Fruit fly (Drosophila melanogaster) whole organism, embryonic: Measurements from ENCODE around the gene NimC2.

Experiments used
- CG17328 ChIP-seq: fragments of 200-800 bp; sonication (Bioruptor generic); IDR thresholded peaks from 2 replicates; pipeline ENCODE4 v1.3.6; 2022; ENCODE audit warnings: missing biosample characterization, missing genetic modification characterization
- CG17361 ChIP-seq: fragments of 200-800 bp; sonication (Bioruptor generic); IDR thresholded peaks from 3 replicates; pipeline ENCODE4 v1.3.6; 2022; ENCODE audit warnings: missing biosample characterization, missing genetic modification characterization
- CG4360 ChIP-seq: fragments of 200-800 bp; sonication (Bioruptor generic); IDR thresholded peaks from 2 replicates; pipeline ENCODE4 v1.3.6; 2022; ENCODE audit warnings: missing biosample characterization, missing genetic modification characterization
- CrebB ChIP-seq: fragments of 200-800 bp; sonication (Bioruptor generic); optimal IDR thresholded peaks from 3 replicates; lab custom pipeline; 2018; ENCODE audit warnings: missing biosample characterization, mild to moderate bottlenecking, missing genetic modification characterization
- Dip2 ChIP-seq: fragments of 200-800 bp; sonication (Bioruptor generic); IDR thresholded peaks from 2 replicates; pipeline ENCODE4 v1.3.6; 2022; ENCODE audit warnings: missing biosample characterization, missing genetic modification characterization
- HmgD ChIP-seq: fragments of 200-800 bp; sonication (Bioruptor generic); optimal IDR thresholded peaks from 3 replicates; lab custom pipeline; 2016; ENCODE audit warnings: missing biosample characterization, missing genetic modification characterization
- oc ChIP-seq: fragments of 200-800 bp; sonication (Bioruptor generic); optimal IDR thresholded peaks from 2 replicates; lab custom pipeline; 2018; ENCODE audit warnings: missing biosample characterization, mild to moderate bottlenecking, missing genetic modification characterization, moderate library complexity
- trh ChIP-seq: fragments of 200-800 bp; sonication (Bioruptor generic); optimal IDR thresholded peaks from 2 replicates; lab custom pipeline; 2016; ENCODE audit warnings: missing biosample characterization, missing genetic modification characterization

Gene NimC2

dm6 chr2L:14029235-14029634 is 49.3 kb downstream of the NimC2 start (continued):
- TF ChIP-seq CG4360 = no peak

DNA sequence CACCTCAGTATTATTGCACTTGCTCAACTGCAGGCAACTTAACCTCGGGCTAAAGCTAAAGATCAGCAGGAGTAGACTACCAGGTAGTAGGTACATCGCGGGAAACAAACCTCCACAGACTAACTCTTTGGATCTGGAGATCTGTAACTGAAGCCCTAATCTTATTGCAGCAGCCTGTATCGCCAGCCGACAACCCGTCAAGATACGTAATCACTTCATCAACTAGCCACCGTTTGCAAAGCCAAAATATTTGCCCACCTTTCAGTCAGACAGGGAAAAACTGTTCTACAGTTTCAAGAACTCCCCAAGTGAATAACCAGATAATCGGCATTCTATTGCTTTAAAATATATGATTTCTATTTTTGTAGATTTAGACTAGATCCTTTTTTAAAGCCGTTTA is 51.5 kb downstream of the NimC2 start, which contains the start of gene CG18095:
Gene CG18095, minus strand, starts transcription at position 101 of the 400 bp plus-strand sequence.
- TF ChIP-seq CG17328 (GFP tag; lab: Robert Waterston, UW) = no peak
- TF ChIP-seq trh (GFP tag; lab: Kevin White, UChicago) = no peak
- TF ChIP-seq CG17361 (GFP tag; lab: Robert Waterston, UW) = no peak
- TF ChIP-seq oc (tag; lab: Kevin White, UChicago) = no peak
- no peak for TF ChIP-seq Dip2 (GFP tag; lab: Robert Waterston, UW)
- TF ChIP-seq HmgD (GFP tag; lab: Kevin White, UChicago) = no peak
- TF ChIP-seq CrebB (tag; lab: Kevin White, UChicago) = no peak
